Worm (Caenorhabditis elegans) whole organism, early embryonic: Measurements from ENCODE around the gene mrpl-35.

Experiments used
- B0310.2 ChIP-seq: sonication (generic microtip); optimal IDR thresholded peaks from 2 replicates; lab custom pipeline; 2016; ENCODE audit warnings: mild to moderate bottlenecking, missing genetic modification characterization, missing compliant biosample characterization
- F13C5.2 ChIP-seq: sonication (generic microtip); optimal IDR thresholded peaks from 2 replicates; lab custom pipeline; 2017; ENCODE audit warnings: mild to moderate bottlenecking, missing genetic modification characterization, inconsistent platforms, missing compliant biosample characterization
- aly-1 ChIP-seq: sonication (generic microtip); optimal IDR thresholded peaks from 2 replicates; lab custom pipeline; 2016; ENCODE audit warnings: missing genetic modification characterization, missing compliant biosample characterization
- ama-1 ChIP-seq: fragments of 150-350 bp; optimal IDR thresholded peaks from 2 replicates; lab custom pipeline; 2014
- ceh-13 ChIP-seq: fragments of 200-800 bp; sonication (Bioruptor generic); optimal IDR thresholded peaks from 2 replicates; lab custom pipeline; 2018; ENCODE audit warnings: mild to moderate bottlenecking, missing genetic modification characterization, missing compliant biosample characterization
- ceh-36 ChIP-seq: sonication (generic microtip); optimal IDR thresholded peaks from 2 replicates; lab custom pipeline; 2016; ENCODE audit warnings: missing genetic modification characterization, inconsistent platforms, missing compliant biosample characterization
- ets-7 ChIP-seq: sonication (generic microtip); optimal IDR thresholded peaks from 2 replicates; lab custom pipeline; 2016; ENCODE audit warnings: missing genotype, missing genetic modification characterization, missing compliant biosample characterization
- flt-1 ChIP-seq: fragments of 200-800 bp; sonication (Bioruptor generic); IDR thresholded peaks from 2 replicates; pipeline ENCODE4 v1.3.6; 2022; ENCODE audit warnings: missing genetic modification characterization, missing compliant biosample characterization
- hmbx-1 ChIP-seq: sonication (generic microtip); optimal IDR thresholded peaks from 2 replicates; lab custom pipeline; 2016; ENCODE audit warnings: mild to moderate bottlenecking, missing genetic modification characterization, missing compliant biosample characterization
- hmg-4 ChIP-seq: fragments of 200-800 bp; sonication (Bioruptor generic); optimal IDR thresholded peaks from 2 replicates; lab custom pipeline; 2018; ENCODE audit warnings: mild to moderate bottlenecking, missing genetic modification characterization, missing compliant biosample characterization
- hnd-1 ChIP-seq: sonication (generic microtip); optimal IDR thresholded peaks from 2 replicates; lab custom pipeline; 2016; ENCODE audit warnings: missing genetic modification characterization, missing compliant biosample characterization
- pes-1 ChIP-seq: fragments of 200-800 bp; sonication (Bioruptor generic); IDR thresholded peaks from 2 replicates; pipeline ENCODE4 v1.3.6; 2022; ENCODE audit warnings: missing genetic modification reagents, missing genetic modification characterization, missing compliant biosample characterization
- scrt-1 ChIP-seq: fragments of 200-800 bp; sonication (Bioruptor generic); IDR thresholded peaks from 2 replicates; pipeline ENCODE4 v1.3.6; 2022; ENCODE audit warnings: missing genetic modification characterization, missing compliant biosample characterization
- sea-1 ChIP-seq: fragments of 200-800 bp; sonication (Bioruptor generic); conservative IDR thresholded peaks from 2 replicates; pipeline ENCODE4 v1.3.6; 2022; ENCODE audit warnings: missing genetic modification characterization, missing compliant biosample characterization
- tbx-11 ChIP-seq: fragments of 200-800 bp; sonication (Bioruptor generic); IDR thresholded peaks from 2 replicates; pipeline ENCODE4 v1.3.6; 2022; ENCODE audit warnings: missing genetic modification characterization, missing compliant biosample characterization
- tbx-37 ChIP-seq: fragments of 200-800 bp; sonication (Bioruptor generic); conservative IDR thresholded peaks from 2 replicates; pipeline ENCODE4 v1.3.6; 2022; ENCODE audit warnings: missing genetic modification reagents, missing genetic modification characterization, missing compliant biosample characterization
- tra-4 ChIP-seq: sonication (generic microtip); optimal IDR thresholded peaks from 2 replicates; lab custom pipeline; 2017; ENCODE audit warnings: missing genetic modification characterization, missing compliant biosample characterization

Gene mrpl-35

ce11 chrIII:3540424-3540823 lies 30.4 kb downstream of the mrpl-35 start:
- TF ChIP-seq ceh-36 (tag; lab: Kevin White, UChicago): no peak
- TF ChIP-seq pes-1: peak; percentile 70
- no peak for TF ChIP-seq tra-4 (tag; lab: Kevin White, UChicago)
- TF ChIP-seq aly-1: no peak
- TF ChIP-seq ets-7 (tag; lab: Kevin White, UChicago): no peak
- no peak for TF ChIP-seq tbx-11
- 0 out of 2 replicates have a peak, but pooled peaks have one; percentile 24 for TF ChIP-seq tbx-37 (GFP tag; lab: Robert Waterston, UW)
- no peak for TF ChIP-seq F13C5.2 (tag; lab: Kevin White, UChicago)
- no peak for TF ChIP-seq hnd-1
- TF ChIP-seq hmg-4 (GFP tag; lab: Kevin White, UChicago): no peak
- TF ChIP-seq scrt-1: no peak
- TF ChIP-seq B0310.2 (tag; lab: Kevin White, UChicago): no peak
- no peak for TF ChIP-seq hmbx-1 (tag; lab: Kevin White, UChicago)
- no peak for TF ChIP-seq ceh-13

DNA sequence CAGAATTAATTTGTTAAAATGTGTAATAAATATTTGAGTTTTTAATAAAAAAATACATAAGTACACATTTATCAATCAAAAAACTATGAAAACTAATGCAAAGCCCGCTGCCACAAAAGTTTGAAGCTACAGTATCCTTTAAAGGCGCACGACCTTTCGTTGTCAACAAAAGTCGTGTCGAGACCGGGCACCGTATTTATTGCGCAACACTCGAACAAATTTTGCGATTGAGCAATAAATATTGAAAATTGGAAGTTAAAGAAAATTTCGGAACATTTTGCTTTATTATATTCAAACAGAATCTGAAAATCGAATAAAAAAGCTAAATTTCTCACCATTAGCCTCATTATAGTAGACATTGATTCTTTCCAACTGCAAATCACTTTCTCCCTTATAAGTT lies 31.1 kb downstream of the mrpl-35 start:
- no peak for TF ChIP-seq aly-1
- TF ChIP-seq ceh-36 (tag; lab: Kevin White, UChicago): no peak
- TF ChIP-seq F13C5.2 (tag; lab: Kevin White, UChicago): no peak
- TF ChIP-seq tbx-37 (GFP tag; lab: Robert Waterston, UW): no peak
- no peak for TF ChIP-seq tra-4 (tag; lab: Kevin White, UChicago)
- TF ChIP-seq tbx-11: no peak
- no peak for TF ChIP-seq ets-7 (tag; lab: Kevin White, UChicago)
- TF ChIP-seq pes-1: no peak
- TF ChIP-seq hmg-4 (GFP tag; lab: Kevin White, UChicago): no peak
- no peak for TF ChIP-seq ama-1 (lab: Kevin White, UChicago)
- no peak for TF ChIP-seq sea-1 (GFP tag; lab: Robert Waterston, UW)
- no peak for TF ChIP-seq scrt-1
- no peak for TF ChIP-seq ceh-13
- no peak for TF ChIP-seq B0310.2 (tag; lab: Kevin White, UChicago)
- no peak for TF ChIP-seq hnd-1
- no peak for TF ChIP-seq hmbx-1 (tag; lab: Kevin White, UChicago)
- no peak for TF ChIP-seq flt-1

ce11 chrIII:3541539-3541938 lies 31.5 kb downstream of the mrpl-35 start, which contains the start of gene ben-1:
TSS of gene ben-1 (minus strand) at chrIII:3541639.
- no peak for TF ChIP-seq flt-1
- no peak for TF ChIP-seq B0310.2 (tag; lab: Kevin White, UChicago)

DNA sequence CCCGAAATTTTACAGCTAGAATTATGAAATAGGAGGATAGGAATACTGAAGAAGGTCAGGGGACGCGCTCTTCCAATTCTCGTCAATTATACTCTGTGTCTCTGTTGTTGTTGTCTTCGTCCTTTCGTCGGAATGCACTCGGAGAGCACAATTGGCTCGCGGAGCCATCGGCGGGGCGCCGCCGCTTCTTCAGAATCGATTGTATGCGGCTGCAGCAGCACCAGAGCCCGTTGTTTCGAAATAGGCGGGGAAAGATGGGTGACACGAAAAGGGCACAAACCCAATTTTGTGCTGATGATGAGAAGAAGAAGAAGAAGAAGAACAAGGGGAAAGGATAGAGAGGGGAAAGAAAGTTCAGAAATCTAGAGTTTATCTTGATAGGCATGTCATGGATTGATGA lies 32.1 kb downstream of the mrpl-35 start:
- TF ChIP-seq hmg-4 (GFP tag; lab: Kevin White, UChicago) (no peak), pes-1 (no peak), tbx-11 (no peak), aly-1 (no peak), B0310.2 (tag; lab: Kevin White, UChicago) (no peak), ceh-36 (tag; lab: Kevin White, UChicago) (no peak), hmbx-1 (tag; lab: Kevin White, UChicago) (no peak), F13C5.2 (tag; lab: Kevin White, UChicago) (no peak), sea-1 (GFP tag; lab: Robert Waterston, UW) (no peak), ets-7 (tag; lab: Kevin White, UChicago) (no peak), flt-1 (no peak)

- TF ChIP-seq tbx-11: no peak
- TF ChIP-seq F13C5.2 (tag; lab: Kevin White, UChicago): no peak
- TF ChIP-seq pes-1: no peak
- TF ChIP-seq hmg-4 (GFP tag; lab: Kevin White, UChicago): no peak
- no peak for TF ChIP-seq B0310.2 (tag; lab: Kevin White, UChicago)
- no peak for TF ChIP-seq flt-1
- TF ChIP-seq sea-1 (GFP tag; lab: Robert Waterston, UW): no peak
- no peak for TF ChIP-seq scrt-1
- TF ChIP-seq tra-4 (tag; lab: Kevin White, UChicago): no peak
- TF ChIP-seq hnd-1: no peak
- TF ChIP-seq hmbx-1 (tag; lab: Kevin White, UChicago): no peak
- TF ChIP-seq ama-1 (lab: Kevin White, UChicago): no peak
Measured at ce11 chrIII:3543071-3543470, 33.0 kb downstream of the mrpl-35 start.

DNA sequence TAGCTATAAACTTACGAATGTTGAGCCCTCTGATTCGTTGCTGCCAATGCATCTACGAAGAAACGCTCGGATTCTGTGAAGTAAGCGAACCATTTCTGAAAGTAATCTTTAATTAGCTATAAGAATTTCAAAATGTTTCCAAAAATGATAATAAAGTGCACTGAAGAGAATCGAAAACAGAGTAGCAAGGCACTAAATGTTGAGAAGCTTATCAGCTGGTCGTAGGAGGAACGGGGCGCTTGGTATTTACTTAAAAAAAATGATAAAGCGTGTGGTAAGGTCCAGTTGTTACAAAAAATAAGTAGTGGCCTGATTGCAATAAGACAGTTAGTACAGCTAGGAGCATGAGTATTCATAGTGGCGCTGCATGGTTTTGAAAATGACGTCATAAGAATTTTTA lies 36.3 kb downstream of the mrpl-35 start, which contains the start of gene C54C6.7:
Gene C54C6.7, minus strand, starts transcription at position 101 of the 400 bp plus-strand sequence.
- TF ChIP-seq ama-1 (lab: Kevin White, UChicago): no peak
- TF ChIP-seq ceh-13: no peak
- no peak for TF ChIP-seq aly-1

- TF ChIP-seq ets-7 (tag; lab: Kevin White, UChicago) (no peak), scrt-1 (no peak), flt-1 (no peak), aly-1 (no peak)
Measured at ce11 chrIII:3548017-3548416, 38.0 kb downstream of the mrpl-35 start, which contains the start of gene C54C6.11. TSS of gene C54C6.11 (plus strand) at chrIII:3548317.

DNA sequence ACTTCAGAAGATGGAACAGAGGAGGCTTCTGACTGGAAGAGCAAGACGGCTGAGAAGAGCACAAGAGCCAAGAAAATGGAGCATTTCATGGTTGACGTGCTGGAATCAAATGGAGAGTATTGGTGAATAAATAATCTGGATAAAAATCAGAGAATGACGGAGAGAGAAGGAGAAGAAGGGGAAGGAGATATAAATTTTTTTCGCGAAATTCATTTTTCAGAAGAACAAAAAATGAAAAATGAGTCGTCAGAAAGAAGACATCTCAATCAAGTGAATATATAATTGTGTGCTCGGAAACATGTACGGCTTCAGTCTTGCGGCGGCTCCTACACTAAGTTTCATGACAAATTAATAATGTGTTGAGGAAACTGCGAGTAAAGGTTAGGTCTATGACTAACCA lies 39.7 kb downstream of the mrpl-35 start, which contains the start of gene C54C6.5:
Gene C54C6.5, minus strand, starts transcription at position 101 of the 400 bp plus-strand sequence.
- TF ChIP-seq F13C5.2 (tag; lab: Kevin White, UChicago) (no peak), tra-4 (tag; lab: Kevin White, UChicago) (no peak), aly-1 (no peak), hnd-1 (no peak), pes-1 (no peak), ama-1 (lab: Kevin White, UChicago) (no peak), hmg-4 (GFP tag; lab: Kevin White, UChicago) (no peak), tbx-37 (GFP tag; lab: Robert Waterston, UW) (no peak), B0310.2 (tag; lab: Kevin White, UChicago) (no peak), ceh-36 (tag; lab: Kevin White, UChicago) (no peak), ceh-13 (no peak), sea-1 (GFP tag; lab: Robert Waterston, UW) (no peak), tbx-11 (no peak)
